1 fruit fly cellular context compared by ENCODE assay signal in the genomic region with DNA sequence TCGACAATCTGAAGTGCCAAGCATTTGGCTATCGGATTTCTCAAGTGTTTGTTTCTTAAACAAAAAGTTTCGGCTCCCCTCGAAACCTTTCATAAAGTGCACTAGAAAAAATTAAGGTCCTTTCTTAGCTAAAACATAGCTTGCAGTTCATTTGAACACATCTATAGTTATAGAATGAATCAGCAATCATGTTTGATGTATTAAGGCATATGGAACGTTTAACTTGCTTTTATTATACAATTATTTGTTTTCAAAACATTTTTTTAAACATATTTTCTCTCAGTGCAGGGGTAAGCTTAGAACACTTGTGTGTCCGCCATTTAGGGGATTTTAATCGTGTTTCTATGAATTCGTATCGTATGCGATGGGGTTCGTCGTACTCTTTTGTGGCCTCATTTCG.
TF ChIP-seq lines count a peak whose summit lies in the region.

No protein-coding gene starts in this region.

TF ChIP-seq in whole organism, embryonic, 481 proteins besides CTCF, POLR2A, EP300 and RAD21 (continued from another document):
- TF ChIP-seq CG11504 (tag; optimal IDR thresholded peaks at IDR 0.05; lab: Kevin White, UChicago): peak; percentile 75
- TF ChIP-seq nom (GFP tag; optimal IDR thresholded peaks at IDR 0.05; lab: Kevin White, UChicago): no peak
- peak in 1 of 3 experiments; percentile 86 for TF ChIP-seq lola (GFP tag; optimal IDR thresholded peaks at IDR 0.05; lab: Kevin White, UChicago)
- TF ChIP-seq Adf1 (GFP tag; IDR thresholded peaks at IDR 0.05; lab: Robert Waterston, UW): no peak
- no peak for TF ChIP-seq crp (GFP tag; optimal IDR thresholded peaks at IDR 0.05; lab: Kevin White, UChicago)
- TF ChIP-seq jing (GFP tag; optimal IDR thresholded peaks at IDR 0.05; lab: Kevin White, UChicago): peak; percentile 45
- TF ChIP-seq CG14860 (GFP tag; IDR thresholded peaks at IDR 0.05; lab: Robert Waterston, UW; ENCODE audit: partially characterized antibody): no peak
- peak; percentile 22; the same call in 1 of the 2 replicates for TF ChIP-seq Atf6 (GFP tag; IDR thresholded peaks at IDR 0.05; lab: Robert Waterston, UW)
- TF ChIP-seq nerfin-2 (GFP tag; IDR thresholded peaks at IDR 0.05; lab: Robert Waterston, UW; ENCODE audit: partially characterized antibody): no peak
- peak; percentile 41 for TF ChIP-seq CG18764 (GFP tag; optimal IDR thresholded peaks at IDR 0.05; lab: Kevin White, UChicago)
- no peak for TF ChIP-seq ab (GFP tag; optimal IDR thresholded peaks at IDR 0.05; lab: Kevin White, UChicago)
- 0 out of 2 replicates have a peak, but pooled peaks have one; percentile 17 for TF ChIP-seq seq (GFP tag; IDR thresholded peaks at IDR 0.05; lab: Robert Waterston, UW)
- TF ChIP-seq CG8924 (tag; optimal IDR thresholded peaks at IDR 0.05; lab: Kevin White, UChicago): peak; percentile 76
- peak; percentile 68 for TF ChIP-seq CG4707 (GFP tag; optimal IDR thresholded peaks at IDR 0.05; lab: Kevin White, UChicago)
- TF ChIP-seq CG9817 (tag; optimal IDR thresholded peaks at IDR 0.05; lab: Kevin White, UChicago): peak; percentile 30
- peak; percentile 36 for TF ChIP-seq CG4854 (GFP tag; optimal IDR thresholded peaks at IDR 0.05; lab: Kevin White, UChicago)
- peak; percentile 36 for TF ChIP-seq CG7745 (tag; optimal IDR thresholded peaks at IDR 0.05; lab: Kevin White, UChicago)
- no peak for TF ChIP-seq jumu (GFP tag; optimal IDR thresholded peaks at IDR 0.05; lab: Kevin White, UChicago)
- peak; percentile 63 for TF ChIP-seq CG8388 (GFP tag; optimal IDR thresholded peaks at IDR 0.05; lab: Kevin White, UChicago)
- peak; percentile 26 for TF ChIP-seq Deaf1 (tag; optimal IDR thresholded peaks at IDR 0.05; lab: Kevin White, UChicago)
- TF ChIP-seq nau (GFP tag; optimal IDR thresholded peaks at IDR 0.05; lab: Kevin White, UChicago): peak; percentile 17
- no peak for TF ChIP-seq HLHmδ (GFP tag; optimal IDR thresholded peaks at IDR 0.05; lab: Kevin White, UChicago)
- TF ChIP-seq D (optimal IDR thresholded peaks at IDR 0.05; lab: Kevin White, UChicago): no peak
- peak; percentile 73 for TF ChIP-seq D (GFP tag; optimal IDR thresholded peaks at IDR 0.05; lab: Kevin White, UChicago)
- TF ChIP-seq Optix (GFP tag; IDR thresholded peaks at IDR 0.05; lab: Robert Waterston, UW): no peak
- TF ChIP-seq Hey (tag; optimal IDR thresholded peaks at IDR 0.05; lab: Kevin White, UChicago): no peak
- peak; percentile 42 for TF ChIP-seq Mes4 (GFP tag; optimal IDR thresholded peaks at IDR 0.05; lab: Kevin White, UChicago)
- peak; percentile 17 for TF ChIP-seq fd64A (GFP tag; optimal IDR thresholded peaks at IDR 0.05; lab: Kevin White, UChicago)
- 0 out of 3 replicates have a peak, but pooled peaks have one; percentile 31 for TF ChIP-seq B-H1 (GFP tag; IDR thresholded peaks at IDR 0.05; lab: Robert Waterston, UW)
- peak; percentile 53; the same call in 1 of the 3 replicates for TF ChIP-seq so (GFP tag; IDR thresholded peaks at IDR 0.05; lab: Robert Waterston, UW)
- peak; percentile 74 for TF ChIP-seq CG10267 (tag; optimal IDR thresholded peaks at IDR 0.05; lab: Kevin White, UChicago)
- TF ChIP-seq CkIIα-i1 (GFP tag; IDR thresholded peaks at IDR 0.05; lab: Robert Waterston, UW): no peak
- TF ChIP-seq Jarid2 (GFP tag; optimal IDR thresholded peaks at IDR 0.05; lab: Kevin White, UChicago): peak; percentile 26
- peak; percentile 81 for TF ChIP-seq gem (tag; optimal IDR thresholded peaks at IDR 0.05; lab: Kevin White, UChicago)
- TF ChIP-seq dpn (GFP tag; optimal IDR thresholded peaks at IDR 0.05; lab: Kevin White, UChicago): peak; percentile 52 to 57
- peak; percentile 54 for TF ChIP-seq tio (GFP tag; optimal IDR thresholded peaks at IDR 0.05; lab: Kevin White, UChicago)
- TF ChIP-seq CG31441 (GFP tag; IDR thresholded peaks at IDR 0.05; lab: Robert Waterston, UW): peak; percentile 64
